Fruit fly (Drosophila melanogaster): ENCODE data around the gene feo.

DNA sequence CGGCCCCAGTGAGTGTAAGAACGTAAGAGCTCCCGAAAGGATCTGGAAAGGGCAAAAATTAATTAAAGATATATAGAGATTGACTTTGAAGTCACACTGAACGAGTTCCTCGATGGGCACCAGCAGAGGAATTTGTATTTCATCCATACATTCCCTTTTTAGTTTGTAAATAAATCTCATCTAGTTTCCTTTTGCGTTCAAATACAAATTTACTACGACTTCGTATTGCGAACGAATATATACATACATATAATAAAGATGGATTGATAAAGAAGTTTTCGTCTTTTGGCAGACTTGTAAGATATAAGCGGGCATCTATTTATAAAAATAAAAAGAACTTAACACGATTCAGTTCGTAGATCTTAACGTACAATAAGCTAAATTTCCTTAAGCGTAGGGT is 45.0 kb upstream of the feo start, which contains the start of gene CG15208:
- TF ChIP-seq CG8478 (optimal IDR thresholded peaks at IDR 0.05), result no peak
- no peak for TF ChIP-seq CTCF (optimal IDR thresholded peaks at IDR 0.05)
